Worm (Caenorhabditis elegans) whole organism, midembryonic: ENCODE data around the gene srg-23.

Experiments
- T22C8.4 ChIP-seq: fragments of 200-800 bp; sonication (Bioruptor generic); IDR thresholded peaks from 2 replicates; pipeline ENCODE4 v1.3.6; 2022; ENCODE audit warnings: missing genetic modification characterization, missing compliant biosample characterization
- flt-1 ChIP-seq: fragments of 200-800 bp; sonication (Bioruptor generic); IDR thresholded peaks from 2 replicates; pipeline ENCODE4 v1.3.6; 2022; ENCODE audit warnings: missing genetic modification characterization, missing compliant biosample characterization
- med-1 ChIP-seq: sonication (generic microtip); optimal IDR thresholded peaks from 2 replicates; lab custom pipeline; 2017; ENCODE audit warnings: missing genetic modification characterization, mild to moderate bottlenecking, missing compliant biosample characterization, antibody characterized with exemption, missing genetic modification reagents; ENCODE audit not compliant: insufficient read depth
- ref-1 ChIP-seq: fragments of 200-800 bp; sonication (Bioruptor generic); conservative IDR thresholded peaks from 2 replicates; pipeline ENCODE4 v1.3.6; 2022; ENCODE audit warnings: missing genetic modification reagents, missing genetic modification characterization, missing compliant biosample characterization
- tab-1 ChIP-seq: fragments of 200-800 bp; sonication (Bioruptor generic); IDR thresholded peaks from 2 replicates; pipeline ENCODE4 v1.3.6; 2022; ENCODE audit warnings: missing genetic modification characterization, missing compliant biosample characterization
- ztf-23 ChIP-seq: fragments of 200-800 bp; sonication (Bioruptor generic); IDR thresholded peaks from 2 replicates; pipeline ENCODE4 v1.3.6; 2022; ENCODE audit warnings: missing genetic modification reagents, missing genetic modification characterization, missing compliant biosample characterization
- ztf-29 ChIP-seq: fragments of 200-800 bp; sonication (Bioruptor generic); IDR thresholded peaks from 2 replicates; pipeline ENCODE4 v1.3.6; 2022; ENCODE audit warnings: missing genetic modification reagents, missing genetic modification characterization, missing compliant biosample characterization

DNA sequence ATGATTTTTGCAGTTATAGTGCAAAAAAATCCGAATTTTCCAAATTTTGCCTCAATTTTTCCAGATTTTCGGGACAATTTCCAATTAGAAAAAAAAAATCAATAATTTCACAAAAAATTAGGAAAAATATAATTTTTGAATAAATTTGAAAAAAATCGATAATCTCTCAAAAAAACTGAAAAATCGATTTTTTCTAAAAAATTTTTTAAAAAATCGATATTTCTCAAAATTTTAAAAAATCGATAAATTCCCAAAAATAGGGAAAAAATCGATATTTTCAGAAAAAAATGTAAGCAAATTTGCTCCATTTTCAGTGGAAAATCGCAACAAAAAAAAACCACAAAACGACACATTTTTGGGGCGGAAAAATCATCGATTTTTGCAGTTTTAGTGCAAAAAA is 28.1 kb downstream of the srg-23 start:
- TF ChIP-seq ref-1 (GFP tag; lab: Robert Waterston, UW) (no peak), ztf-23 (GFP tag; lab: Robert Waterston, UW) (no peak), med-1 (GFP tag; lab: Kevin White, UChicago) (no peak), flt-1 (GFP tag; lab: Robert Waterston, UW) (no peak), tab-1 (GFP tag; lab: Robert Waterston, UW) (no peak), T22C8.4 (GFP tag; lab: Robert Waterston, UW) (peak; percentile 89), ztf-29 (GFP tag; lab: Robert Waterston, UW) (no peak)
